Fruit fly (Drosophila melanogaster) whole organism, prepupa: ENCODE results near the gene CG13659.

Source experiments
- Blimp-1 ChIP-seq: fragments of 200-800 bp; sonication (Bioruptor generic); optimal IDR thresholded peaks from 3 replicates; lab custom pipeline; 2017; ENCODE audit warnings: missing biosample characterization, missing genetic modification characterization, mild to moderate bottlenecking, moderate library complexity, missing genetic modification reagents
- CG10631 ChIP-seq: fragments of 200-800 bp; sonication (Bioruptor generic); optimal IDR thresholded peaks from 2 replicates; lab custom pipeline; 2016; ENCODE audit warnings: missing biosample characterization, missing genetic modification characterization
- CG11294 ChIP-seq: fragments of 200-800 bp; sonication (Bioruptor generic); IDR thresholded peaks from 2 replicates; pipeline ENCODE4 v1.3.6; 2022; ENCODE audit warnings: missing biosample characterization, missing genetic modification characterization
- CG1621 ChIP-seq: fragments of 200-800 bp; sonication (Bioruptor generic); optimal IDR thresholded peaks from 3 replicates; lab custom pipeline; 2018; ENCODE audit warnings: missing biosample characterization, mild to moderate bottlenecking, missing genetic modification characterization
- CG16779 ChIP-seq: fragments of 200-800 bp; sonication (Bioruptor generic); optimal IDR thresholded peaks from 3 replicates; lab custom pipeline; 2017; ENCODE audit warnings: missing biosample characterization, mild to moderate bottlenecking, missing genetic modification characterization
- CG3032 ChIP-seq: fragments of 200-800 bp; optimal IDR thresholded peaks from 2 replicates; lab custom pipeline; 2019; ENCODE audit warnings: missing biosample characterization, mild to moderate bottlenecking, missing genetic modification characterization, moderate library complexity
- CG34406 ChIP-seq: fragments of 200-800 bp; sonication (Bioruptor generic); optimal IDR thresholded peaks from 3 replicates; lab custom pipeline; 2016; ENCODE audit warnings: missing biosample characterization, missing genetic modification characterization
- CG3919 ChIP-seq: fragments of 200-800 bp; sonication (Bioruptor generic); optimal IDR thresholded peaks from 3 replicates; lab custom pipeline; 2016; ENCODE audit warnings: missing biosample characterization, missing genetic modification characterization
- CG4318 ChIP-seq: fragments of 200-800 bp; sonication (Bioruptor generic); optimal IDR thresholded peaks from 3 replicates; lab custom pipeline; 2017; ENCODE audit warnings: missing biosample characterization, mild to moderate bottlenecking, missing genetic modification characterization
- CG6163 ChIP-seq: fragments of 200-800 bp; sonication (Bioruptor generic); IDR thresholded peaks from 3 replicates; pipeline ENCODE4 v1.3.6; 2022; ENCODE audit warnings: missing biosample characterization, missing genetic modification characterization
- CG6276 ChIP-seq: fragments of 200-800 bp; sonication (Bioruptor generic); optimal IDR thresholded peaks from 2 replicates; lab custom pipeline; 2017; ENCODE audit warnings: missing biosample characterization, mild to moderate bottlenecking, missing genetic modification characterization
- CG6792 ChIP-seq: fragments of 200-800 bp; sonication (Bioruptor generic); optimal IDR thresholded peaks from 3 replicates; lab custom pipeline; 2016; ENCODE audit warnings: missing biosample characterization, missing genetic modification characterization
- CG7368 ChIP-seq: fragments of 200-800 bp; sonication (Bioruptor generic); optimal IDR thresholded peaks from 3 replicates; lab custom pipeline; 2016; ENCODE audit warnings: missing biosample characterization, missing genetic modification characterization
- CG8319 ChIP-seq: fragments of 200-800 bp; sonication (Bioruptor generic); optimal IDR thresholded peaks from 3 replicates; lab custom pipeline; 2016; ENCODE audit warnings: missing biosample characterization, missing genetic modification characterization
- CG9139 ChIP-seq: fragments of 200-800 bp; sonication (Bioruptor generic); optimal IDR thresholded peaks from 3 replicates; lab custom pipeline; 2017; ENCODE audit warnings: missing biosample characterization, mild to moderate bottlenecking, missing genetic modification characterization
- Eip75B ChIP-seq: fragments of 200-800 bp; sonication (Bioruptor generic); optimal IDR thresholded peaks from 3 replicates; lab custom pipeline; 2016; ENCODE audit warnings: missing biosample characterization, missing genetic modification characterization
- Eip78C ChIP-seq: fragments of 200-800 bp; sonication (Bioruptor generic); peaks from one replicate; lab custom pipeline; 2016; ENCODE audit warnings: missing biosample characterization, missing genetic modification characterization
- Eip93F ChIP-seq: fragments of 200-800 bp; sonication (Bioruptor generic); optimal IDR thresholded peaks from 2 replicates; lab custom pipeline; 2016; ENCODE audit warnings: missing biosample characterization, mild to moderate bottlenecking, missing genetic modification characterization
- Ets21C ChIP-seq: fragments of 200-800 bp; sonication (Bioruptor generic); optimal IDR thresholded peaks from 3 replicates; lab custom pipeline; 2016; ENCODE audit warnings: missing biosample characterization, missing genetic modification characterization
- Gug ChIP-seq: fragments of 200-800 bp; sonication (Bioruptor generic); IDR thresholded peaks from 2 replicates; pipeline ENCODE4 v1.3.6; 2022; ENCODE audit warnings: missing biosample characterization, missing genetic modification characterization
- Hr38 ChIP-seq: sonication (Bioruptor generic); optimal IDR thresholded peaks from 2 replicates; lab custom pipeline; 2016; ENCODE audit warnings: missing biosample characterization, missing genetic modification characterization
- Hr39 ChIP-seq: fragments of 200-800 bp; sonication (Bioruptor generic); optimal IDR thresholded peaks from 2 replicates; lab custom pipeline; 2016; ENCODE audit warnings: missing biosample characterization, missing genetic modification characterization
- Hr4 ChIP-seq: fragments of 200-800 bp; sonication (Bioruptor generic); optimal IDR thresholded peaks from 3 replicates; lab custom pipeline; 2016; ENCODE audit warnings: missing biosample characterization, missing genetic modification characterization
- Lpt ChIP-seq: fragments of 200-800 bp; sonication (Bioruptor generic); optimal IDR thresholded peaks from 3 replicates; lab custom pipeline; 2016; ENCODE audit warnings: missing biosample characterization, missing genetic modification characterization
- Met ChIP-seq: fragments of 200-800 bp; sonication (Bioruptor generic); optimal IDR thresholded peaks from 3 replicates; lab custom pipeline; 2016; ENCODE audit warnings: missing biosample characterization, missing genetic modification characterization
- Smox ChIP-seq: fragments of 200-800 bp; sonication (Bioruptor generic); optimal IDR thresholded peaks from 3 replicates; lab custom pipeline; 2016; ENCODE audit warnings: missing biosample characterization, missing genetic modification characterization
- Sox102F ChIP-seq: fragments of 200-800 bp; sonication (Bioruptor generic); optimal IDR thresholded peaks from 2 replicates; lab custom pipeline; 2016; ENCODE audit warnings: missing biosample characterization, mild to moderate bottlenecking, missing genetic modification characterization
- achi ChIP-seq: fragments of 200-800 bp; sonication (Bioruptor generic); optimal IDR thresholded peaks from 3 replicates; lab custom pipeline; 2016; ENCODE audit warnings: missing biosample characterization, missing genetic modification characterization
- acj6 ChIP-seq: fragments of 200-800 bp; sonication (Bioruptor generic); optimal IDR thresholded peaks from 3 replicates; lab custom pipeline; 2016; ENCODE audit warnings: missing biosample characterization, missing genetic modification characterization
- dac ChIP-seq: fragments of 200-800 bp; sonication (Bioruptor generic); optimal IDR thresholded peaks from 2 replicates; lab custom pipeline; 2017; ENCODE audit warnings: missing biosample characterization, mild to moderate bottlenecking, missing genetic modification characterization
- dsx ChIP-seq: fragments of 200-800 bp; optimal IDR thresholded peaks from 3 replicates; lab custom pipeline; 2019; ENCODE audit warnings: missing biosample characterization, mild to moderate bottlenecking, missing genetic modification characterization, moderate library complexity; ENCODE audit not compliant: poor library complexity, severe bottlenecking
- eg ChIP-seq: fragments of 200-800 bp; sonication (Bioruptor generic); IDR thresholded peaks from 3 replicates; pipeline ENCODE4 v1.3.6; 2022; ENCODE audit warnings: missing biosample characterization, missing genetic modification characterization
- esn ChIP-seq: fragments of 200-800 bp; sonication (Bioruptor generic); optimal IDR thresholded peaks from 2 replicates; lab custom pipeline; 2016; ENCODE audit warnings: missing biosample characterization, mild to moderate bottlenecking, missing genetic modification characterization, moderate library complexity
- fd85E ChIP-seq: fragments of 200-800 bp; sonication (Bioruptor generic); optimal IDR thresholded peaks from 3 replicates; lab custom pipeline; 2016; ENCODE audit warnings: missing biosample characterization, missing genetic modification characterization
- fkh ChIP-seq: fragments of 200-800 bp; sonication (Bioruptor generic); optimal IDR thresholded peaks from 3 replicates; lab custom pipeline; 2017; ENCODE audit warnings: missing biosample characterization, mild to moderate bottlenecking, missing genetic modification characterization, moderate library complexity
- net ChIP-seq: fragments of 200-800 bp; sonication (Bioruptor generic); optimal IDR thresholded peaks from 3 replicates; lab custom pipeline; 2016; ENCODE audit warnings: missing biosample characterization, missing genetic modification characterization
- pdm3 ChIP-seq: fragments of 200-800 bp; sonication (Bioruptor generic); optimal IDR thresholded peaks from 3 replicates; lab custom pipeline; 2016; ENCODE audit warnings: missing biosample characterization, missing genetic modification characterization
- salr ChIP-seq, 2 experiments: fragments of 200-800 bp; sonication (Bioruptor generic); optimal IDR thresholded peaks; 3 replicates each; lab custom pipeline; 2016 to 2018; ENCODE audit warnings: missing biosample characterization in 2 of 2, missing genetic modification characterization in 2 of 2, mild to moderate bottlenecking in 1 of 2
- spab ChIP-seq: fragments of 200-800 bp; sonication (Bioruptor generic); optimal IDR thresholded peaks from 2 replicates; lab custom pipeline; 2017; ENCODE audit warnings: missing biosample characterization, mild to moderate bottlenecking, missing genetic modification characterization, missing genetic modification reagents
- svp ChIP-seq: fragments of 200-800 bp; sonication (Bioruptor generic); peaks from one replicate; lab custom pipeline; 2016; ENCODE audit warnings: missing biosample characterization, missing genetic modification characterization
- topi ChIP-seq: fragments of 200-800 bp; sonication (Bioruptor generic); optimal IDR thresholded peaks from 3 replicates; lab custom pipeline; 2016; ENCODE audit warnings: missing biosample characterization, missing genetic modification characterization
- vri ChIP-seq: fragments of 200-800 bp; sonication (Bioruptor generic); optimal IDR thresholded peaks from 3 replicates; lab custom pipeline; 2016; ENCODE audit warnings: missing biosample characterization, mild to moderate bottlenecking, missing genetic modification characterization

Gene CG13659

DNA sequence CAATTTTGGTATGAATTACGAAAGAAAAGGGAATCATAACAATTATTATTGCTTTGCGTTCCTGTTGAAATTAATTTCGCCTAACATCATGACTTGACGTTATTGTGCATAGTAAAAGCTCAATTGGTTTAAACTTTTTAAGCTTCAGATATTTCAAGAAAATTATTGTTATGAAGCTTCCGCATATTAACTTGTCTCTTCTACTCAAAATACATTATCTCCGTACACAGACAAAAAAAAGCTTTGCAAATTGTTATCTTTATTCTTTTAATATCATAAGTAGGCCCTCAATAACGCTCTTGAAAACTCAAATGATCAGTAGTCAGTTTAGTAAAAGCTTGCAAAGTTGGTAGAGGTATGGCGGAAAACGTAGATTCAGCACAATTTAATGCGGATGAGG, 13.6 kb upstream of the CG13659 start, which contains the start of gene CG13658:
Gene CG13658, plus strand, starts transcription at position 347 of the 400 bp plus-strand sequence.
- TF ChIP-seq eg (GFP tag; lab: Robert Waterston, UW) (no peak), dac (GFP tag; lab: Kevin White, UChicago) (no peak), CG4318 (GFP tag; lab: Kevin White, UChicago) (no peak), Hr38 (GFP tag; lab: Kevin White, UChicago) (no peak), CG9139 (no peak), achi (no peak), CG10631 (GFP tag; lab: Kevin White, UChicago) (no peak), Lpt (GFP tag; lab: Kevin White, UChicago) (no peak), CG6276 (GFP tag; lab: Kevin White, UChicago) (no peak), Ets21C (GFP tag; lab: Kevin White, UChicago) (no peak), CG11294 (GFP tag; lab: Robert Waterston, UW) (no peak), dsx (no peak)

DNA sequence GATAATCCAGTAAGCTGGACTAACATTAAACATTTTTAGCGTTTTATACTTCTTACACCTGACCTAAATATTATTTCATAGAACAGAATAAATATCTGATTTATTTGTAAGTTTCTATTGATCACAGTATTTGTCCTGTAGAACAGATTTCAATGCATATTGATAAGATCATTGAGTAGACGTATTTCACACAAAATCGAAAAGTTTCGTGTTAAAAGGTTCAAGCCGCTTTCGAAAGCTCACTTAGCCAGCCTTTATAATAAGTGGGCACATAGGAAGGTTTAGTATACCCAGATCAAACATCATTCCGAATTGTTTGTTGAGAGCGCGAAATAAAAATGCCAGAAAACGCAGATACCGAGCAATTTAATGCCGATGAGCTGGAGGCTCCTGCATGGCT, 11.1 kb upstream of the CG13659 start, which contains the start of gene CG11893:
Gene CG11893, plus strand, starts transcription at position 301 of the 400 bp plus-strand sequence.
- no peak for TF ChIP-seq CG8319 (GFP tag; lab: Kevin White, UChicago)
- no peak for TF ChIP-seq pdm3
- no peak for TF ChIP-seq Sox102F (GFP tag; lab: Kevin White, UChicago)
- TF ChIP-seq, all 60 proteins: peak for 0

DNA sequence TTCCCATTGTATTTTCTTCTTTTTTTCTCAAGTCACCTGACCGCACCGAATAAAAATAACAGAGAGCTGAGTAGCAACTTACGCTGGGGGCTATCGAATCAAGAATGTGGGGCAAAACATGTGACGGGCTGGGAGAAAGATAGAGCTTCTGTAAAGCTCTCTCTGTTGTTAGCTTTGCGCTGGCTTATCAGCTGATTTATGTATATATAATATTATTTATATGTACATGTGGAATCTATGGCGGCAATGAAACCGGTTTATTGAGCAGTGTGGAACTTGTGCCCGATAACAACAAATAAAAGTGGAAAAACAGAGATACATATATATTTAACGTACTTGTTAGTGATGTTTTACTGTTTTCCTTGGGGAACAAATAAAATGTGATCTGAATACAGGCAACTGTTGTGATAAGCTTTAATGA, 7.8 kb upstream of the CG13659 start, which contains the start of gene CG31098:
Gene CG31098, minus strand, starts transcription at position 114 of the 421 bp plus-strand sequence.
- TF ChIP-seq CG6792 (no peak), eg (GFP tag; lab: Robert Waterston, UW) (no peak), net (GFP tag; lab: Kevin White, UChicago) (no peak), Hr39 (GFP tag; lab: Kevin White, UChicago) (no peak), Met (GFP tag; lab: Kevin White, UChicago) (no peak), Eip93F (GFP tag; lab: Kevin White, UChicago) (peak; percentile 25), Eip75B (no peak), Ets21C (GFP tag; lab: Kevin White, UChicago) (no peak), CG34406 (GFP tag; lab: Kevin White, UChicago) (no peak), CG3032 (tag; lab: Kevin White, UChicago) (no peak), CG8319 (GFP tag; lab: Kevin White, UChicago) (no peak), Eip78C (peak; percentile 77), acj6 (GFP tag; lab: Kevin White, UChicago) (no peak), Hr38 (GFP tag; lab: Kevin White, UChicago) (no peak), CG7368 (no peak), Smox (GFP tag; lab: Kevin White, UChicago) (no peak), fkh (GFP tag; lab: Kevin White, UChicago) (peak; percentile 75), fd85E (GFP tag; lab: Kevin White, UChicago) (no peak), Hr4 (GFP tag; lab: Kevin White, UChicago) (no peak), Sox102F (GFP tag; lab: Kevin White, UChicago) (peak; percentile 3), esn (no peak), CG9139 (no peak), Gug (GFP tag; lab: Robert Waterston, UW) (no peak), achi (no peak), Blimp-1 (GFP tag; lab: Kevin White, UChicago) (no peak), topi (GFP tag; lab: Kevin White, UChicago) (no peak), dsx (no peak), salr (GFP tag; optimal IDR thresholded peaks at IDR 0.05; lab: Kevin White, UChicago) (no peak), spab (GFP tag; lab: Kevin White, UChicago) (no peak), vri (GFP tag; lab: Kevin White, UChicago) (peak; percentile 33), CG16779 (peak; percentile 55), CG1621 (no peak), CG6163 (GFP tag; lab: Robert Waterston, UW) (no peak; the same call in 1 of the 3 replicates), CG6276 (GFP tag; lab: Kevin White, UChicago) (peak; percentile 32), svp (no peak), CG3919 (GFP tag; lab: Kevin White, UChicago) (no peak)
- TF ChIP-seq, all 60 proteins: peak for 7
